Worm (Caenorhabditis elegans) whole organism, late embryonic: ENCODE results near the gene K10B3.5.

Experiments used
- C38D4.7 ChIP-seq: fragments of 200-800 bp; sonication (Bioruptor generic); optimal IDR thresholded peaks from 2 replicates; lab custom pipeline; 2018; ENCODE audit warnings: mild to moderate bottlenecking, missing genetic modification characterization, moderate library complexity, missing compliant biosample characterization
- F13H6.1 ChIP-seq: sonication (generic microtip); optimal IDR thresholded peaks from 2 replicates; lab custom pipeline; 2016; ENCODE audit warnings: missing genetic modification characterization, missing compliant biosample characterization
- K02D7.2 ChIP-seq: sonication (generic microtip); optimal IDR thresholded peaks from 2 replicates; lab custom pipeline; 2017; ENCODE audit warnings: mild to moderate bottlenecking, missing genetic modification characterization, missing compliant biosample characterization
- K09A11.1 ChIP-seq: sonication (generic microtip); optimal IDR thresholded peaks from 2 replicates; lab custom pipeline; 2017; ENCODE audit warnings: antibody characterized with exemption, mild to moderate bottlenecking, missing genetic modification characterization, missing compliant biosample characterization; ENCODE audit not compliant: insufficient read depth
- T23F11.4 ChIP-seq: fragments of 200-800 bp; sonication (Bioruptor generic); optimal IDR thresholded peaks from 2 replicates; lab custom pipeline; 2018; ENCODE audit warnings: mild to moderate bottlenecking, missing genetic modification characterization, missing compliant biosample characterization
- ahr-1 ChIP-seq: sonication (generic microtip); optimal IDR thresholded peaks from 2 replicates; lab custom pipeline; 2016; ENCODE audit warnings: missing genetic modification characterization, missing compliant biosample characterization
- ceh-19 ChIP-seq: fragments of 200-800 bp; sonication (Bioruptor generic); optimal IDR thresholded peaks from 2 replicates; lab custom pipeline; 2018; ENCODE audit warnings: mild to moderate bottlenecking, missing genetic modification characterization, missing compliant biosample characterization
- ceh-2 ChIP-seq: sonication (generic microtip); optimal IDR thresholded peaks from 2 replicates; lab custom pipeline; 2016; ENCODE audit warnings: missing genotype, missing genetic modification characterization, missing compliant biosample characterization
- ceh-31 ChIP-seq: sonication (generic microtip); optimal IDR thresholded peaks from 2 replicates; lab custom pipeline; 2016; ENCODE audit warnings: missing genetic modification characterization, missing compliant biosample characterization
- ceh-45 ChIP-seq: fragments of 200-800 bp; sonication (Bioruptor generic); IDR thresholded peaks from 2 replicates; pipeline ENCODE4 v1.3.6; 2022; ENCODE audit warnings: missing genetic modification reagents, missing genetic modification characterization, missing compliant biosample characterization
- ceh-9 ChIP-seq: sonication (generic microtip); optimal IDR thresholded peaks from 2 replicates; lab custom pipeline; 2016; ENCODE audit warnings: mild to moderate bottlenecking, missing genetic modification characterization, inconsistent platforms, missing compliant biosample characterization
- dve-1 ChIP-seq: sonication (generic microtip); optimal IDR thresholded peaks from 2 replicates; lab custom pipeline; 2017; ENCODE audit warnings: antibody characterized with exemption, mild to moderate bottlenecking, missing genetic modification characterization, missing compliant biosample characterization
- elt-2 ChIP-seq: sonication (generic microtip); optimal IDR thresholded peaks from 2 replicates; lab custom pipeline; 2016; ENCODE audit warnings: missing genetic modification reagents, missing genetic modification characterization, missing compliant biosample characterization
- elt-4 ChIP-seq: sonication (generic microtip); optimal IDR thresholded peaks from 2 replicates; lab custom pipeline; 2016; ENCODE audit warnings: missing genetic modification characterization, missing compliant biosample characterization
- ets-4 ChIP-seq: sonication (generic microtip); optimal IDR thresholded peaks from 2 replicates; lab custom pipeline; 2016; ENCODE audit warnings: missing genetic modification characterization, missing compliant biosample characterization
- eyg-1 ChIP-seq: sonication (generic microtip); optimal IDR thresholded peaks from 2 replicates; lab custom pipeline; 2016; ENCODE audit warnings: missing genotype, missing genetic modification characterization, missing compliant biosample characterization
- fax-1 ChIP-seq: sonication (generic microtip); optimal IDR thresholded peaks from 2 replicates; lab custom pipeline; 2016; ENCODE audit warnings: missing genotype, missing genetic modification characterization, missing compliant biosample characterization
- fkh-10 ChIP-seq: fragments of 150-350 bp; optimal IDR thresholded peaks from 2 replicates; lab custom pipeline; 2014; ENCODE audit warnings: missing biosample characterization, missing genetic modification reagents, missing genetic modification characterization
- hlh-13 ChIP-seq: fragments of 200-800 bp; sonication (Bioruptor generic); optimal IDR thresholded peaks from 2 replicates; lab custom pipeline; 2018; ENCODE audit warnings: mild to moderate bottlenecking, missing genetic modification characterization, missing compliant biosample characterization
- hlh-6 ChIP-seq: sonication (generic microtip); optimal IDR thresholded peaks from 2 replicates; lab custom pipeline; 2016; ENCODE audit warnings: missing genotype, missing genetic modification characterization, missing compliant biosample characterization
- lim-6 ChIP-seq: sonication (generic microtip); optimal IDR thresholded peaks from 2 replicates; lab custom pipeline; 2016; ENCODE audit warnings: missing genetic modification characterization, missing compliant biosample characterization
- lin-11 ChIP-seq: fragments of 200-800 bp; sonication (Bioruptor generic); optimal IDR thresholded peaks from 2 replicates; lab custom pipeline; 2018; ENCODE audit warnings: mild to moderate bottlenecking, missing genetic modification characterization, missing compliant biosample characterization
- mec-3 ChIP-seq: sonication (generic microtip); optimal IDR thresholded peaks from 2 replicates; lab custom pipeline; 2016; ENCODE audit warnings: borderline replicate concordance, missing genetic modification characterization, missing compliant biosample characterization
- nfya-1 ChIP-seq: sonication (generic microtip); optimal IDR thresholded peaks from 2 replicates; lab custom pipeline; 2017; ENCODE audit warnings: missing genetic modification characterization, mild to moderate bottlenecking, missing compliant biosample characterization, antibody characterized with exemption, moderate library complexity
- odd-2 ChIP-seq: sonication (generic microtip); optimal IDR thresholded peaks from 2 replicates; lab custom pipeline; 2017; ENCODE audit warnings: antibody characterized with exemption, mild to moderate bottlenecking, missing genetic modification characterization, missing compliant biosample characterization
- pag-3 ChIP-seq: sonication (generic microtip); optimal IDR thresholded peaks from 2 replicates; lab custom pipeline; 2016; ENCODE audit warnings: missing compliant biosample characterization, missing genetic modification characterization, borderline replicate concordance
- pax-1 ChIP-seq: fragments of 150-350 bp; optimal IDR thresholded peaks from 2 replicates; lab custom pipeline; 2014; ENCODE audit warnings: missing biosample characterization, missing genetic modification characterization
- pha-2 ChIP-seq: sonication (generic microtip); optimal IDR thresholded peaks from 2 replicates; lab custom pipeline; 2017; ENCODE audit warnings: mild to moderate bottlenecking, missing genetic modification characterization, missing compliant biosample characterization
- ref-2 ChIP-seq: sonication (generic microtip); optimal IDR thresholded peaks from 2 replicates; lab custom pipeline; 2016; ENCODE audit warnings: missing genetic modification characterization, missing compliant biosample characterization
- rnt-1 ChIP-seq: sonication (generic microtip); optimal IDR thresholded peaks from 2 replicates; lab custom pipeline; 2016; ENCODE audit warnings: missing genetic modification characterization, missing compliant biosample characterization
- sdc-2 ChIP-seq: sonication (generic microtip); optimal IDR thresholded peaks from 2 replicates; lab custom pipeline; 2016; ENCODE audit warnings: missing genotype, missing genetic modification characterization, missing compliant biosample characterization
- sox-2 ChIP-seq: fragments of 200-800 bp; sonication (Bioruptor generic); IDR thresholded peaks from 2 replicates; pipeline ENCODE4 v1.3.6; 2022; ENCODE audit warnings: missing genetic modification reagents, missing genetic modification characterization, missing compliant biosample characterization
- tbx-2 ChIP-seq: sonication (generic microtip); optimal IDR thresholded peaks from 2 replicates; lab custom pipeline; 2016; ENCODE audit warnings: missing genetic modification characterization, missing compliant biosample characterization
- unc-3 ChIP-seq, 2 experiments: fragments of 200-800 bp in 1 of 2; sonication (Bioruptor generic) in 1 of 2; sonication (generic microtip) in 1 of 2; conservative IDR thresholded peaks in 1 of 2; optimal IDR thresholded peaks in 1 of 2; 2 replicates each; pipeline versions ENCODE4 v1.3.6 to Lab custom; 2016 to 2022; ENCODE audit warnings: missing compliant biosample characterization in 2 of 2, missing genetic modification characterization in 2 of 2, missing genetic modification reagents in 1 of 2
- unc-42 ChIP-seq: sonication (generic microtip); optimal IDR thresholded peaks from 2 replicates; lab custom pipeline; 2016; ENCODE audit warnings: missing genotype, missing genetic modification characterization, missing compliant biosample characterization
- unc-55 ChIP-seq: sonication (generic microtip); optimal IDR thresholded peaks from 2 replicates; lab custom pipeline; 2017; ENCODE audit warnings: missing biosample characterization, missing genetic modification reagents, missing genetic modification characterization
- unc-86 ChIP-seq: sonication (generic microtip); optimal IDR thresholded peaks from 2 replicates; lab custom pipeline; 2016; ENCODE audit warnings: missing genetic modification characterization, missing compliant biosample characterization

Gene K10B3.5

DNA sequence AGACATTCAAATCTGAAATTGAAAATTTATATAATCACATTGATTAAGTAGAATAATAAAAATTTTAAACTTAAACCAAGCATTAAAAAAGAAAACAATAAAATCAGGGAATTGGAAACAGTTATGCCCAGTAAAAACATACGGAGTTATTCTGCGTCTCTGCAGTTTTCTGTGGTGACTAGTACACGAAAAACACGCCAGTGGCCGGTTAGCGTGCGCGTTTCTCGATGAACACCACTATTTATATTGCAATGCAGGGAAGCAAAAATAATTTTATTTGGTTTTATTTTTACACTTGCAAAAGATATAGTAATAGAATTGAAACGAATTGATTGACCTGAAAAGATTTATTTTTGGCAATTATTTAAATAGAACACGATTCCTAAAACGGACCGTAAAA lies 6.4 kb downstream of the K10B3.5 start, which contains the start of gene sec-3 (continued):
- TF ChIP-seq pha-2 (tag; lab: Kevin White, UChicago) (peak; percentile 42), rnt-1 (tag; lab: Kevin White, UChicago) (peak; percentile 43), K02D7.2 (tag; lab: Kevin White, UChicago) (no peak), ahr-1 (tag; lab: Kevin White, UChicago) (no peak), ceh-19 (GFP tag; lab: Kevin White, UChicago) (peak; percentile 69), F13H6.1 (tag; lab: Kevin White, UChicago) (no peak), unc-86 (tag; lab: Kevin White, UChicago) (peak; percentile 47), fkh-10 (no peak), unc-42 (tag; lab: Kevin White, UChicago) (peak; percentile 64), fax-1 (tag; lab: Kevin White, UChicago) (peak; percentile 18), dve-1 (tag; lab: Kevin White, UChicago) (peak; percentile 29), ceh-2 (tag; lab: Kevin White, UChicago) (peak; percentile 31), hlh-13 (no peak), C38D4.7 (peak; percentile 48), pag-3 (tag; lab: Kevin White, UChicago) (no peak), sox-2 (peak; percentile 42; the same call in 1 of the 2 replicates)

DNA sequence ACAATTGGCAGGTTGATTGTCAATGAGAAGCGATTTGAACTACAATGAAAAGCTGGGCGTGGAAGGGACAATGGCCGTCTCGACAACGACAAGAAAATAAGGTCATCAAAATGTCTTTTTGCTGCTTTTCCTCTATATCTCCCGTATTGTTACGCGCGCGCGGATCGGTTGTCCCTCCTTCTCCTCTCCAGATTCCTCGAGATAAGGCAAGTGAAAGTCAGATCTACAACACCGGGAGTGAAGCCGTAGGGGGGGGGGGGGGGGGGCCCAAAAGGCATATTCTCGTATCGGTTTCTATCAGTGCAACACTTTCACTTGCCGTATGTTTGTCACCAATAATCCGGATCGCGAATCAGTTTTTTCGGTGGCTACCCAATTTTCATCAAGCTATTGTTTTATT lies 12.0 kb downstream of the K10B3.5 start, which contains the start of gene wrt-2:
Gene wrt-2 (minus strand): TSS at position 46 of the 400 bp plus-strand sequence.
- no peak for TF ChIP-seq pha-2 (tag; lab: Kevin White, UChicago)
- no peak for TF ChIP-seq unc-3 (GFP tag; conservative IDR thresholded peaks at IDR 0.05; lab: Robert Waterston, UW)
- TF ChIP-seq unc-3 (tag; optimal IDR thresholded peaks at IDR 0.05; lab: Kevin White, UChicago) = no peak
- no peak for TF ChIP-seq ceh-19 (GFP tag; lab: Kevin White, UChicago)
- TF ChIP-seq nfya-1 (tag; lab: Kevin White, UChicago) = no peak
- no peak for TF ChIP-seq ahr-1 (tag; lab: Kevin White, UChicago)
- no peak for TF ChIP-seq T23F11.4 (GFP tag; lab: Kevin White, UChicago)
- TF ChIP-seq F13H6.1 (tag; lab: Kevin White, UChicago) = no peak
- TF ChIP-seq ets-4 (tag; lab: Kevin White, UChicago) = no peak
- TF ChIP-seq tbx-2 (tag; lab: Kevin White, UChicago) = no peak
- no peak for TF ChIP-seq odd-2 (tag; lab: Kevin White, UChicago)
- no peak for TF ChIP-seq unc-55
- no peak for TF ChIP-seq lin-11
- TF ChIP-seq ceh-2 (tag; lab: Kevin White, UChicago) = no peak
- no peak for TF ChIP-seq dve-1 (tag; lab: Kevin White, UChicago)
- no peak for TF ChIP-seq hlh-13

DNA sequence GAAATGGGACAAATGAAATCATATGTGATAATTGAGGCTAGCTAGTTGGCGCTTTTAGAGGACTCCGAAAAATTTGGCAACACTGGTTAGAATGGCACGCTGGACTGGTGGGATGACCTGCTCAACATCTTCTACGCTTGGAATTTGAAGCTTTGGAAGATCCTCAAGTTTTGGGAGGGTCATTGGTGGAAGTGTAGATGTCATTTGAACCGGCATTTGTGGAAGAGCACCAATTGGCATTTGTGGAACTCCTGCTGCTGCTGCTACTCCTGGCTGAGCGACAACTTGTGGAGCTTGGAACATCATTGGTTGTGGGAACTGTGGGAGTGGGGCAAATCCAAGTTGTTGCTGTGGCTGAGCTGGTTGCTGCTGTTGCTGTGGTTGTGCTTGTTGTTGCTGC lies 13.8 kb downstream of the K10B3.5 start:
- TF ChIP-seq ceh-45 (GFP tag; lab: Robert Waterston, UW) = no peak
- TF ChIP-seq hlh-6 (tag; lab: Kevin White, UChicago) = no peak
- TF ChIP-seq ref-2 = no peak
- TF ChIP-seq pax-1 = no peak
- TF ChIP-seq mec-3 (tag; lab: Kevin White, UChicago) = no peak
- no peak for TF ChIP-seq nfya-1 (tag; lab: Kevin White, UChicago)
- TF ChIP-seq K09A11.1 (tag; lab: Kevin White, UChicago) = no peak
- no peak for TF ChIP-seq ceh-9 (tag; lab: Kevin White, UChicago)
- no peak for TF ChIP-seq unc-55
- TF ChIP-seq dve-1 (tag; lab: Kevin White, UChicago) = no peak
- TF ChIP-seq elt-2 (tag; lab: Kevin White, UChicago) = no peak
- no peak for TF ChIP-seq sdc-2 (tag; lab: Kevin White, UChicago)
- no peak for TF ChIP-seq eyg-1 (tag; lab: Kevin White, UChicago)
- TF ChIP-seq ahr-1 (tag; lab: Kevin White, UChicago) = no peak
- no peak for TF ChIP-seq lim-6 (tag; lab: Kevin White, UChicago)
- no peak for TF ChIP-seq ceh-31 (tag; lab: Kevin White, UChicago)
- no peak for TF ChIP-seq hlh-13
- no peak for TF ChIP-seq elt-4 (tag; lab: Kevin White, UChicago)
